Worm (Caenorhabditis elegans): ENCODE results near the gene F11C7.7.

The F11C7.7 gene

ce11 chrX:17400425-17400824 is 2.0 kb downstream of the F11C7.7 start:
- TF ChIP-seq ceh-39 (tag; optimal IDR thresholded peaks at IDR 0.05) (no peak), snpc-4 (tag; optimal IDR thresholded peaks at IDR 0.05) (no peak), ztf-11 (tag; optimal IDR thresholded peaks at IDR 0.05) (no peak), pha-4 (tag; optimal IDR thresholded peaks at IDR 0.05) (no peak), sptf-1 (tag; optimal IDR thresholded peaks at IDR 0.05) (no peak)

ce11 chrX:17401264-17401663 is 2.9 kb downstream of the F11C7.7 start, which contains the start of gene F11C7.6:
TSS of gene F11C7.6 (plus strand) at chrX:17401564.
- no peak for TF ChIP-seq mab-5 (tag; optimal IDR thresholded peaks at IDR 0.05)

ce11 chrX:17403058-17403457 is 4.7 kb downstream of the F11C7.7 start:
- no peak for TF ChIP-seq tbx-8 (GFP tag; optimal IDR thresholded peaks at IDR 0.05)
- TF ChIP-seq flh-1 (GFP tag; optimal IDR thresholded peaks at IDR 0.05) = no peak
- TF ChIP-seq cnd-1 (tag; optimal IDR thresholded peaks at IDR 0.05) = no peak

ce11 chrX:17408855-17409254 is 10.5 kb downstream of the F11C7.7 start:
- TF ChIP-seq lin-13 (tag; optimal IDR thresholded peaks at IDR 0.05) (no peak), unc-120 (tag; optimal IDR thresholded peaks at IDR 0.05; ENCODE audit: poor library complexity, severe bottlenecking) (no peak), elt-1 (tag; optimal IDR thresholded peaks at IDR 0.05; ENCODE audit: borderline replicate concordance, insufficient read depth) (no peak), unc-62 (GFP tag; optimal IDR thresholded peaks at IDR 0.05) (no peak), nhr-2 (tag; optimal IDR thresholded peaks at IDR 0.05) (no peak), tbx-8 (GFP tag; optimal IDR thresholded peaks at IDR 0.05) (no peak), ham-2 (GFP tag; optimal IDR thresholded peaks at IDR 0.05) (no peak)

ce11 chrX:17412642-17413041 is 14.2 kb downstream of the F11C7.7 start:
- TF ChIP-seq elt-3 (tag; optimal IDR thresholded peaks at IDR 0.05) (no peak), nhr-2 (tag; optimal IDR thresholded peaks at IDR 0.05) (no peak), zip-8 (tag; optimal IDR thresholded peaks at IDR 0.05) (peak; percentile 42)

ce11 chrX:17413868-17414267 is 15.5 kb downstream of the F11C7.7 start, which contains the start of gene crb-1:
TSS of gene crb-1 (minus strand) at chrX:17414014.
- TF ChIP-seq sptf-1 (tag; optimal IDR thresholded peaks at IDR 0.05) = peak; percentile 62
- TF ChIP-seq nhr-237 (tag; optimal IDR thresholded peaks at IDR 0.05) = no peak
- peak; percentile 49 for TF ChIP-seq ham-2 (GFP tag; optimal IDR thresholded peaks at IDR 0.05)
- TF ChIP-seq mls-2 (tag; optimal IDR thresholded peaks at IDR 0.05) = peak; percentile 64

- TF ChIP-seq mls-2 (tag; optimal IDR thresholded peaks at IDR 0.05) (no peak), ceh-43 (GFP tag; optimal IDR thresholded peaks at IDR 0.05) (no peak), ces-1 (GFP tag; optimal IDR thresholded peaks at IDR 0.05) (no peak), flh-1 (GFP tag; optimal IDR thresholded peaks at IDR 0.05) (no peak), nhr-2 (tag; optimal IDR thresholded peaks at IDR 0.05) (no peak), lin-32 (GFP tag; optimal IDR thresholded peaks at IDR 0.05) (no peak), mab-5 (tag; optimal IDR thresholded peaks at IDR 0.05) (no peak), unc-62 (GFP tag; optimal IDR thresholded peaks at IDR 0.05) (no peak)
Measured at ce11 chrX:17417505-17418004, 19.2 kb downstream of the F11C7.7 start.

- TF ChIP-seq zip-8 (tag; optimal IDR thresholded peaks at IDR 0.05) (no peak), drap-1 (GFP tag; optimal IDR thresholded peaks at IDR 0.05) (no peak), flh-1 (GFP tag; optimal IDR thresholded peaks at IDR 0.05) (no peak), M03D4.4 (tag; optimal IDR thresholded peaks at IDR 0.05) (no peak), bed-3 (GFP tag; optimal IDR thresholded peaks at IDR 0.05) (no peak), lsy-2 (tag; optimal IDR thresholded peaks at IDR 0.05) (no peak), nhr-12 (tag; optimal IDR thresholded peaks at IDR 0.05) (no peak), sptf-1 (tag; optimal IDR thresholded peaks at IDR 0.05) (no peak), ces-1 (GFP tag; optimal IDR thresholded peaks at IDR 0.05) (no peak), lin-32 (GFP tag; optimal IDR thresholded peaks at IDR 0.05) (no peak)
Measured at ce11 chrX:17419813-17420584, 21.6 kb downstream of the F11C7.7 start.

All from whole organism, mixed stage, embryonic.